Worm (Caenorhabditis elegans) whole organism, early embryonic: Measurements from ENCODE around the gene M01F1.4.

ENCODE experiments used
- F13C5.2 ChIP-seq: sonication (generic microtip); optimal IDR thresholded peaks from 2 replicates; lab custom pipeline; 2017; ENCODE audit warnings: mild to moderate bottlenecking, missing genetic modification characterization, inconsistent platforms, missing compliant biosample characterization
- aly-1 ChIP-seq: sonication (generic microtip); optimal IDR thresholded peaks from 2 replicates; lab custom pipeline; 2016; ENCODE audit warnings: missing genetic modification characterization, missing compliant biosample characterization
- ama-1 ChIP-seq: fragments of 150-350 bp; optimal IDR thresholded peaks from 2 replicates; lab custom pipeline; 2014
- ceh-13 ChIP-seq: fragments of 200-800 bp; sonication (Bioruptor generic); optimal IDR thresholded peaks from 2 replicates; lab custom pipeline; 2018; ENCODE audit warnings: mild to moderate bottlenecking, missing genetic modification characterization, missing compliant biosample characterization
- ets-7 ChIP-seq: sonication (generic microtip); optimal IDR thresholded peaks from 2 replicates; lab custom pipeline; 2016; ENCODE audit warnings: missing genotype, missing genetic modification characterization, missing compliant biosample characterization
- flt-1 ChIP-seq: fragments of 200-800 bp; sonication (Bioruptor generic); IDR thresholded peaks from 2 replicates; pipeline ENCODE4 v1.3.6; 2022; ENCODE audit warnings: missing genetic modification characterization, missing compliant biosample characterization
- hmbx-1 ChIP-seq: sonication (generic microtip); optimal IDR thresholded peaks from 2 replicates; lab custom pipeline; 2016; ENCODE audit warnings: mild to moderate bottlenecking, missing genetic modification characterization, missing compliant biosample characterization
- pes-1 ChIP-seq: fragments of 200-800 bp; sonication (Bioruptor generic); IDR thresholded peaks from 2 replicates; pipeline ENCODE4 v1.3.6; 2022; ENCODE audit warnings: missing genetic modification reagents, missing genetic modification characterization, missing compliant biosample characterization
- scrt-1 ChIP-seq: fragments of 200-800 bp; sonication (Bioruptor generic); IDR thresholded peaks from 2 replicates; pipeline ENCODE4 v1.3.6; 2022; ENCODE audit warnings: missing genetic modification characterization, missing compliant biosample characterization
- sea-1 ChIP-seq: fragments of 200-800 bp; sonication (Bioruptor generic); conservative IDR thresholded peaks from 2 replicates; pipeline ENCODE4 v1.3.6; 2022; ENCODE audit warnings: missing genetic modification characterization, missing compliant biosample characterization
- tbx-37 ChIP-seq: fragments of 200-800 bp; sonication (Bioruptor generic); conservative IDR thresholded peaks from 2 replicates; pipeline ENCODE4 v1.3.6; 2022; ENCODE audit warnings: missing genetic modification reagents, missing genetic modification characterization, missing compliant biosample characterization

DNA sequence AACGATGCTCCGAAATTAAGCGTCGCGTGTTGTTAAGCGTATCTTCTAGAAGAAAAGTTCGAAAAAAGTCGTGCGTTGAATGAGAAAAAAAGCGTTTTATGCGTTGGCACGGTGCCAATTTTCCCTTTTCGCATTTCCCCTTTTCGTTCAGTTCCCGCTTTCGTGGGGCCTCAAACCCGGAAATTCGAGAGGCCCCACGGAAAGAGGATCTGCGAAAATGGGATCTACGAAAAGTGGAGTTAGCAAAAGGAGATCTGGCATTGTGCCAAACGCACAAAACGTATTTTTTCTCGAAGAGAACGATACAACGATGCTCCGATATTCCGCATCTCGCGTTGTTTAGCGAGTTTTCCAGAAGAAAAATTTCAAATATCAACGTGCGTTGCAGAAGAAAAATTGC lies 10.0 kb downstream of the M01F1.4 start:
- TF ChIP-seq flt-1 (GFP tag; lab: Robert Waterston, UW) (peak; percentile 78), hmbx-1 (peak; percentile 80), tbx-37 (GFP tag; lab: Robert Waterston, UW) (peak; percentile 93), ceh-13 (peak; percentile 96), ets-7 (peak; percentile 99), pes-1 (peak; percentile 97), ama-1 (lab: Kevin White, UChicago) (no peak), scrt-1 (GFP tag; lab: Robert Waterston, UW) (peak; percentile 81), aly-1 (peak; percentile 98), sea-1 (GFP tag; lab: Robert Waterston, UW) (peak; percentile 94), F13C5.2 (tag; lab: Kevin White, UChicago) (peak; percentile 88)
